Worm (Caenorhabditis elegans) whole organism, young adult: ENCODE data around the gene rbm-28.

Source experiments
- F33H1.4 ChIP-seq: fragments of 200-800 bp; sonication (Bioruptor generic); IDR thresholded peaks from 2 replicates; pipeline ENCODE4 v1.3.6; 2022; ENCODE audit warnings: missing genetic modification reagents, missing genetic modification characterization, missing compliant biosample characterization
- F52B5.7 ChIP-seq: sonication (generic microtip); optimal IDR thresholded peaks from 2 replicates; lab custom pipeline; 2016; ENCODE audit warnings: mild to moderate bottlenecking, missing genetic modification characterization, missing compliant biosample characterization
- lin-35 ChIP-seq, 3 experiments: fragments of 150-350 bp in 2 of 3; sonication (generic microtip) in 1 of 3; optimal IDR thresholded peaks; 2 replicates each; lab custom pipeline; 2014 to 2018; ENCODE audit warnings: missing biosample characterization in 3 of 3, missing genetic modification characterization in 3 of 3, missing genetic modification reagents in 3 of 3
- nhr-90 ChIP-seq: sonication (generic microtip); optimal IDR thresholded peaks from 2 replicates; lab custom pipeline; 2016; ENCODE audit warnings: missing genotype, mild to moderate bottlenecking, missing genetic modification characterization, missing compliant biosample characterization
- somi-1 ChIP-seq: fragments of 200-800 bp; sonication (Bioruptor generic); optimal IDR thresholded peaks from 2 replicates; lab custom pipeline; 2018; ENCODE audit warnings: mild to moderate bottlenecking, missing genetic modification characterization, missing compliant biosample characterization
- unc-130 ChIP-seq: sonication (generic microtip); optimal IDR thresholded peaks from 2 replicates; lab custom pipeline; 2016; ENCODE audit warnings: missing genetic modification reagents, missing genetic modification characterization, missing compliant biosample characterization
- unc-62 ChIP-seq: fragments of 150-350 bp; optimal IDR thresholded peaks from 2 replicates; lab custom pipeline; 2014; ENCODE audit warnings: missing biosample characterization, missing genetic modification reagents, missing genetic modification characterization

DNA sequence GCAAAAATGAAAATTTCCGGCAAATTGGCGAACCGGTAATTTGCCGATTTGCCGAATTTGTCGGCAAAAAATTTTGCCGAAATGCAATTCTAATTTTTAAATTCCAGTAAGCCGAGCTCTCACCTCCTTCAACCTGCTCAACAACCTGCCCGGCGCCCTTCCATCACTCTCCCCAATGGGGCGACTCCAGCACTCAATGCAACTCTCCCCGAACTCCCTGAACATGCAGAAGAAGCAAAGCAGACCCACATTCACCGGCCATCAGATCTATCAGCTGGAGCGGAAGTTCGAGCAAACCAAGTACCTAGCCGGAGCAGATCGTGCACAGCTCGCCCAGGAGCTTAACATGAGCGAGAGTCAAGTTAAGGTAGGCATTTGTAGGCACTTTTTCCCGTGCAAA is 47.6 kb downstream of the rbm-28 start:
- TF ChIP-seq nhr-90 (tag; lab: Kevin White, UChicago) (no peak), F52B5.7 (tag; lab: Kevin White, UChicago) (no peak), F33H1.4 (GFP tag; lab: Robert Waterston, UW) (no peak), somi-1 (GFP tag; lab: Kevin White, UChicago) (no peak), lin-35 (GFP tag; optimal IDR thresholded peaks at IDR 0.05; lab: Kevin White, UChicago) (no peak), unc-62 (no peak), unc-130 (no peak)
